Worm (Caenorhabditis elegans) whole organism, L3 larva: ENCODE data around the gene ZK418.11.

Source experiments
- R02D3.7 ChIP-seq: fragments of 150-350 bp; optimal IDR thresholded peaks from 2 replicates; lab custom pipeline; 2014; ENCODE audit warnings: missing biosample characterization, missing genetic modification characterization
- ZK546.5 ChIP-seq: sonication (generic microtip); optimal IDR thresholded peaks from 2 replicates; lab custom pipeline; 2017; ENCODE audit warnings: missing biosample characterization, missing genetic modification characterization
- aly-2 ChIP-seq: fragments of 150-350 bp; optimal IDR thresholded peaks from 2 replicates; lab custom pipeline; 2014; ENCODE audit warnings: missing biosample characterization, missing genetic modification characterization
- ama-1 ChIP-seq: fragments of 150-350 bp; optimal IDR thresholded peaks from 2 replicates; lab custom pipeline; 2018
- ceh-16 ChIP-seq: sonication (generic microtip); optimal IDR thresholded peaks from 2 replicates; lab custom pipeline; 2017; ENCODE audit warnings: missing biosample characterization, missing genetic modification characterization
- ceh-28 ChIP-seq: fragments of 150-350 bp; optimal IDR thresholded peaks from 2 replicates; lab custom pipeline; 2014; ENCODE audit warnings: missing biosample characterization, missing genetic modification reagents, missing genetic modification characterization
- ceh-82 ChIP-seq: fragments of 150-350 bp; optimal IDR thresholded peaks from 2 replicates; lab custom pipeline; 2014; ENCODE audit warnings: missing biosample characterization, missing genetic modification characterization
- ceh-9 ChIP-seq: sonication (generic microtip); optimal IDR thresholded peaks from 2 replicates; lab custom pipeline; 2018; ENCODE audit warnings: missing biosample characterization, missing genetic modification characterization
- daf-12 ChIP-seq: fragments of 150-350 bp; optimal IDR thresholded peaks from 2 replicates; lab custom pipeline; 2014; ENCODE audit warnings: missing biosample characterization, missing genetic modification reagents, missing genetic modification characterization
- egl-27 ChIP-seq: sonication (generic microtip); optimal IDR thresholded peaks from 4 replicates; lab custom pipeline; 2017; ENCODE audit warnings: missing biosample characterization, missing genetic modification reagents, missing genetic modification characterization
- egl-5 ChIP-seq: fragments of 150-350 bp; optimal IDR thresholded peaks from 2 replicates; lab custom pipeline; 2017; ENCODE audit warnings: missing biosample characterization, missing genetic modification reagents, missing genetic modification characterization, inconsistent platforms
- elt-1 ChIP-seq: fragments of 150-350 bp; optimal IDR thresholded peaks from 2 replicates; lab custom pipeline; 2014; ENCODE audit warnings: missing biosample characterization, missing genetic modification characterization
- elt-2 ChIP-seq: sonication (generic microtip); optimal IDR thresholded peaks from 2 replicates; lab custom pipeline; 2016; ENCODE audit warnings: missing genetic modification reagents, mild to moderate bottlenecking, missing genetic modification characterization, missing compliant biosample characterization
- elt-3 ChIP-seq, 3 experiments: fragments of 150-350 bp in 1 of 3; sonication (generic microtip) in 2 of 3; optimal IDR thresholded peaks; 2 replicates in 2 of 3; 4 replicates in 1 of 3; lab custom pipeline; 2014 to 2017; ENCODE audit warnings: missing biosample characterization in 3 of 3, missing genetic modification characterization in 3 of 3
- eor-1 ChIP-seq, 2 experiments: fragments of 150-350 bp; optimal IDR thresholded peaks; 2 replicates each; lab custom pipeline; 2014 to 2018; ENCODE audit warnings: missing biosample characterization in 2 of 2, missing genetic modification characterization in 2 of 2
- fkh-10 ChIP-seq: sonication (generic microtip); optimal IDR thresholded peaks from 2 replicates; lab custom pipeline; 2017; ENCODE audit warnings: missing biosample characterization, missing genetic modification reagents, missing genetic modification characterization
- fkh-2 ChIP-seq: fragments of 150-350 bp; optimal IDR thresholded peaks from 2 replicates; lab custom pipeline; 2014; ENCODE audit warnings: missing biosample characterization, missing genetic modification reagents, missing genetic modification characterization
- fos-1 ChIP-seq: fragments of 150-350 bp; optimal IDR thresholded peaks from 2 replicates; lab custom pipeline; 2014; ENCODE audit warnings: missing biosample characterization, missing genetic modification characterization
- hmg-11 ChIP-seq: sonication (generic microtip); optimal IDR thresholded peaks from 2 replicates; lab custom pipeline; 2016; ENCODE audit warnings: missing genetic modification characterization, missing compliant biosample characterization
- jun-1 ChIP-seq: fragments of 150-350 bp; optimal IDR thresholded peaks from 2 replicates; lab custom pipeline; 2014; ENCODE audit warnings: missing biosample characterization, missing genetic modification reagents, missing genetic modification characterization
- lin-15B ChIP-seq: fragments of 150-350 bp; optimal IDR thresholded peaks from 2 replicates; lab custom pipeline; 2014; ENCODE audit warnings: missing biosample characterization, missing genetic modification characterization
- lin-39 ChIP-seq: fragments of 150-350 bp; optimal IDR thresholded peaks from 2 replicates; lab custom pipeline; 2018; ENCODE audit warnings: missing biosample characterization, missing genetic modification reagents, missing genetic modification characterization
- lsy-12 ChIP-seq: sonication (generic microtip); optimal IDR thresholded peaks from 2 replicates; lab custom pipeline; 2016; ENCODE audit warnings: mild to moderate bottlenecking, missing genetic modification characterization, missing compliant biosample characterization
- mml-1 ChIP-seq: fragments of 150-350 bp; sonication (generic microtip); optimal IDR thresholded peaks from 3 replicates; lab custom pipeline; 2014; ENCODE audit warnings: missing biosample characterization, missing genetic modification characterization
- nfya-1 ChIP-seq: sonication (generic microtip); optimal IDR thresholded peaks from 2 replicates; lab custom pipeline; 2017; ENCODE audit warnings: missing genetic modification characterization, mild to moderate bottlenecking, missing compliant biosample characterization, antibody characterized with exemption, moderate library complexity; ENCODE audit not compliant: insufficient read depth
- nhr-11 ChIP-seq: fragments of 150-350 bp; optimal IDR thresholded peaks from 2 replicates; lab custom pipeline; 2014; ENCODE audit warnings: missing biosample characterization, missing genetic modification characterization
- nhr-12 ChIP-seq: fragments of 150-350 bp; optimal IDR thresholded peaks from 2 replicates; lab custom pipeline; 2014; ENCODE audit warnings: missing biosample characterization, missing genetic modification characterization
- nhr-23 ChIP-seq: fragments of 150-350 bp; optimal IDR thresholded peaks from 2 replicates; lab custom pipeline; 2014; ENCODE audit warnings: missing biosample characterization, missing genetic modification reagents, missing genetic modification characterization
- nhr-237 ChIP-seq: fragments of 150-350 bp; optimal IDR thresholded peaks from 2 replicates; lab custom pipeline; 2014; ENCODE audit warnings: missing biosample characterization, missing genetic modification characterization
- nhr-25 ChIP-seq: sonication (generic microtip); optimal IDR thresholded peaks from 2 replicates; lab custom pipeline; 2017; ENCODE audit warnings: missing biosample characterization, missing genetic modification characterization
- nhr-28 ChIP-seq: fragments of 150-350 bp; optimal IDR thresholded peaks from 2 replicates; lab custom pipeline; 2014; ENCODE audit warnings: missing biosample characterization, missing genetic modification characterization
- nhr-43 ChIP-seq: sonication (generic microtip); optimal IDR thresholded peaks from 2 replicates; lab custom pipeline; 2016; ENCODE audit warnings: mild to moderate bottlenecking, missing genetic modification characterization, missing compliant biosample characterization; ENCODE audit not compliant: poor library complexity, severe bottlenecking
- nhr-67 ChIP-seq: fragments of 150-350 bp; optimal IDR thresholded peaks from 2 replicates; lab custom pipeline; 2014; ENCODE audit warnings: missing biosample characterization, missing genetic modification characterization
- nhr-76 ChIP-seq: fragments of 150-350 bp; sonication (generic microtip); optimal IDR thresholded peaks from 5 replicates; lab custom pipeline; 2014; ENCODE audit warnings: missing biosample characterization, missing genetic modification characterization
- nhr-77 ChIP-seq: fragments of 150-350 bp; optimal IDR thresholded peaks from 2 replicates; lab custom pipeline; 2014; ENCODE audit warnings: missing biosample characterization, missing genetic modification characterization
- pha-4 ChIP-seq: fragments of 150-350 bp; optimal IDR thresholded peaks from 2 replicates; lab custom pipeline; 2014; ENCODE audit warnings: missing biosample characterization, missing genetic modification reagents, missing genetic modification characterization
- pqm-1 ChIP-seq: fragments of 150-350 bp; optimal IDR thresholded peaks from 2 replicates; lab custom pipeline; 2017; ENCODE audit warnings: missing biosample characterization, missing genetic modification characterization, inconsistent platforms
- sea-2 ChIP-seq: fragments of 150-350 bp; sonication (generic microtip); optimal IDR thresholded peaks from 4 replicates; lab custom pipeline; 2014; ENCODE audit warnings: missing biosample characterization, missing genetic modification reagents, missing genetic modification characterization
- skn-1 ChIP-seq: fragments of 150-350 bp; optimal IDR thresholded peaks from 2 replicates; lab custom pipeline; 2014; ENCODE audit warnings: missing biosample characterization, missing genetic modification characterization
- snpc-4 ChIP-seq: fragments of 150-350 bp; optimal IDR thresholded peaks from 2 replicates; lab custom pipeline; 2014; ENCODE audit warnings: missing biosample characterization, missing genetic modification characterization
- tbx-2 ChIP-seq: sonication (generic microtip); optimal IDR thresholded peaks from 2 replicates; lab custom pipeline; 2016; ENCODE audit warnings: mild to moderate bottlenecking, missing genetic modification characterization, missing compliant biosample characterization
- unc-39 ChIP-seq: sonication (generic microtip); optimal IDR thresholded peaks from 4 replicates; lab custom pipeline; 2017; ENCODE audit warnings: missing biosample characterization, missing genetic modification characterization
- unc-62 ChIP-seq: fragments of 150-350 bp; sonication (generic microtip); optimal IDR thresholded peaks from 4 replicates; lab custom pipeline; 2014; ENCODE audit warnings: missing biosample characterization, missing genetic modification reagents, missing genetic modification characterization
- zag-1 ChIP-seq: fragments of 150-350 bp; optimal IDR thresholded peaks from 2 replicates; lab custom pipeline; 2014; ENCODE audit warnings: missing biosample characterization, missing genetic modification characterization
- ztf-11 ChIP-seq: fragments of 150-350 bp; optimal IDR thresholded peaks from 2 replicates; lab custom pipeline; 2014; ENCODE audit warnings: missing biosample characterization, missing genetic modification characterization
- ztf-4 ChIP-seq: fragments of 150-350 bp; optimal IDR thresholded peaks from 2 replicates; lab custom pipeline; 2014; ENCODE audit warnings: missing biosample characterization, missing genetic modification characterization

The ZK418.11 gene

DNA sequence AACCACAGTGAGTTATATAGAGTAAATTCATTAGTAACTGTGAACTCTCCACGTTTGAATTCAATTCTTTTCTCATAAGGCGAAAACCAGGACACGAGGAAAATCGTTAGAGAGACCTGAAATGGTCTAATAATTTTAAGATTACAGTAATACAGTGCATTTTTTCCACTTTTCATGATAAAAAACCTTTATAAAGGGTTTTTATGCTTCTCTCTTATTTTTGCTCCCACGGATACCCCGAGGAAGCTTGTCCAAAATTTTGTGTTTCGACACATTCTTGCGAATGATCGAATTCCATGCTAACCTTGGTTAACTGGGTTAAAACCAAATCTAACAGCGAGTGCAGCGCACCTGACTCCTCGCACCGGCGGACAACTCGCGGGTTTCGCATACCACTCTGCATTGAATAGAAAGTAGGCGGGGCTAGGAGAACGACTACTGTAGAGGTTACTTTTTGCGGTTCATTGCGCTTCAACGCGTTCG is 40.2 kb downstream of the ZK418.11 start (continued):
- TF ChIP-seq snpc-4 (tag; lab: Kevin White, UChicago): peak; percentile 96
- TF ChIP-seq elt-2 (tag; lab: Kevin White, UChicago): peak; percentile 17
- no peak for TF ChIP-seq ztf-4 (tag; lab: Kevin White, UChicago)
- no peak for TF ChIP-seq lin-39 (tag; lab: Kevin White, UChicago)
- TF ChIP-seq nhr-43 (tag; lab: Kevin White, UChicago): peak; percentile 43
- TF ChIP-seq fkh-2 (tag; lab: Kevin White, UChicago): no peak
- no peak for TF ChIP-seq sea-2 (GFP tag; lab: Kevin White, UChicago)
- TF ChIP-seq lsy-12 (tag; lab: Kevin White, UChicago): peak; percentile 20
- TF ChIP-seq, all 47 proteins: peak for 10

- peak in 1 of 3 experiments; percentile 3 for TF ChIP-seq elt-3 (tag; optimal IDR thresholded peaks at IDR 0.05; lab: Kevin White, UChicago)
- no peak for TF ChIP-seq mml-1
- no peak for TF ChIP-seq fos-1 (tag; lab: Kevin White, UChicago)
- TF ChIP-seq fkh-10 (GFP tag; lab: Kevin White, UChicago): no peak
- no peak for TF ChIP-seq eor-1 (tag; optimal IDR thresholded peaks at IDR 0.05; lab: Kevin White, UChicago)
- no peak for TF ChIP-seq nhr-23
- TF ChIP-seq nhr-76 (tag; lab: Kevin White, UChicago): no peak
- no peak for TF ChIP-seq ztf-11 (tag; lab: Kevin White, UChicago)
- TF ChIP-seq pqm-1 (tag; lab: Kevin White, UChicago): peak; percentile 62
- peak; percentile 98 for TF ChIP-seq snpc-4 (tag; lab: Kevin White, UChicago)
- TF ChIP-seq skn-1 (tag; lab: Kevin White, UChicago): peak; percentile 36
- no peak for TF ChIP-seq daf-12 (tag; lab: Kevin White, UChicago)
- TF ChIP-seq nhr-12 (tag; lab: Kevin White, UChicago): no peak
- no peak for TF ChIP-seq elt-1 (tag; lab: Kevin White, UChicago)
- peak; percentile 80 for TF ChIP-seq elt-2 (tag; lab: Kevin White, UChicago)
- TF ChIP-seq aly-2 (tag; lab: Kevin White, UChicago): no peak
- no peak for TF ChIP-seq ZK546.5
- no peak for TF ChIP-seq nhr-43 (tag; lab: Kevin White, UChicago)
- TF ChIP-seq sea-2 (GFP tag; lab: Kevin White, UChicago): no peak
- TF ChIP-seq nhr-77: peak; percentile 62
- TF ChIP-seq ceh-9 (tag; lab: Kevin White, UChicago): no peak
- peak; percentile 31 for TF ChIP-seq R02D3.7 (tag; lab: Kevin White, UChicago)
- no peak for TF ChIP-seq ceh-82 (tag; lab: Kevin White, UChicago)
- peak; percentile 91 for TF ChIP-seq ama-1 (lab: Kevin White, UChicago)
- TF ChIP-seq hmg-11: no peak
- TF ChIP-seq nfya-1 (tag; lab: Kevin White, UChicago): peak; percentile 61
- no peak for TF ChIP-seq nhr-11
- TF ChIP-seq ceh-28 (tag; lab: Kevin White, UChicago): peak; percentile 42
- no peak for TF ChIP-seq unc-62 (GFP tag; lab: Kevin White, UChicago)
- no peak for TF ChIP-seq egl-5 (tag; lab: Kevin White, UChicago)
- no peak for TF ChIP-seq unc-39
- peak; percentile 51 for TF ChIP-seq pha-4 (tag; lab: Kevin White, UChicago)
- TF ChIP-seq jun-1: no peak
- TF ChIP-seq nhr-67 (tag; lab: Kevin White, UChicago): no peak
- TF ChIP-seq lsy-12 (tag; lab: Kevin White, UChicago): peak; percentile 55
- peak; percentile 78 for TF ChIP-seq egl-27 (tag; lab: Kevin White, UChicago)
- no peak for TF ChIP-seq zag-1 (tag; lab: Kevin White, UChicago)
- no peak for TF ChIP-seq ceh-16 (tag; lab: Kevin White, UChicago)
- TF ChIP-seq nhr-28 (tag; lab: Kevin White, UChicago): no peak
- no peak for TF ChIP-seq ztf-4 (tag; lab: Kevin White, UChicago)
- no peak for TF ChIP-seq nhr-237
- no peak for TF ChIP-seq nhr-25 (tag; lab: Kevin White, UChicago)
- peak; percentile 8 for TF ChIP-seq lin-15B (tag; lab: Kevin White, UChicago)
- TF ChIP-seq tbx-2 (tag; lab: Kevin White, UChicago): no peak
- no peak for TF ChIP-seq fkh-2 (tag; lab: Kevin White, UChicago)
- no peak for TF ChIP-seq lin-39 (tag; lab: Kevin White, UChicago)
Measured at ce11 chrIII:7141285-7141715, 41.2 kb downstream of the ZK418.11 start.
